Fruit fly (Drosophila melanogaster) whole organism, embryonic: ENCODE data around the gene mbm.
A peak's percentile ranks its signal among the peaks of the same experiment; 100 is the strongest.

Experiments used
- BtbVII ChIP-seq: fragments of 200-800 bp; sonication (Bioruptor generic); optimal IDR thresholded peaks from 3 replicates; lab custom pipeline; 2017; ENCODE audit warnings: missing biosample characterization, mild to moderate bottlenecking, missing genetic modification characterization
- CG10321 ChIP-seq: fragments of 200-800 bp; sonication (Bioruptor generic); IDR thresholded peaks from 2 replicates; pipeline ENCODE4 v1.3.6; 2022; ENCODE audit warnings: missing biosample characterization, missing genetic modification characterization
- CG10462 ChIP-seq: fragments of 200-800 bp; sonication (Bioruptor generic); optimal IDR thresholded peaks from 2 replicates; lab custom pipeline; 2016; ENCODE audit warnings: missing biosample characterization, missing genetic modification characterization
- CG11696 ChIP-seq: fragments of 200-800 bp; sonication (Bioruptor generic); IDR thresholded peaks from 2 replicates; pipeline ENCODE4 v1.3.6; 2022; ENCODE audit warnings: missing biosample characterization, missing genetic modification characterization
- CG12236 ChIP-seq: fragments of 200-800 bp; sonication (Bioruptor generic); optimal IDR thresholded peaks from 2 replicates; lab custom pipeline; 2016; ENCODE audit warnings: missing biosample characterization, missing genetic modification characterization
- CG12744 ChIP-seq: fragments of 200-800 bp; sonication (Bioruptor generic); optimal IDR thresholded peaks from 2 replicates; lab custom pipeline; 2016; ENCODE audit warnings: missing biosample characterization, missing genetic modification characterization
- CG12942 ChIP-seq: fragments of 200-800 bp; sonication (Bioruptor generic); optimal IDR thresholded peaks from 3 replicates; lab custom pipeline; 2016; ENCODE audit warnings: missing biosample characterization, missing genetic modification characterization
- CG14441 ChIP-seq: fragments of 200-800 bp; sonication (Bioruptor generic); IDR thresholded peaks from 2 replicates; pipeline ENCODE4 v1.3.6; 2022; ENCODE audit warnings: missing biosample characterization, missing genetic modification characterization
- CG14860 ChIP-seq: fragments of 200-800 bp; sonication (Bioruptor generic); IDR thresholded peaks from 3 replicates; pipeline ENCODE4 v1.3.6; 2022; ENCODE audit warnings: missing biosample characterization, missing genetic modification characterization; ENCODE audit not compliant: partially characterized antibody
- CG15011 ChIP-seq: fragments of 200-800 bp; sonication (Bioruptor generic); optimal IDR thresholded peaks from 3 replicates; lab custom pipeline; 2018; ENCODE audit warnings: missing biosample characterization, mild to moderate bottlenecking, missing genetic modification characterization
- CG15514 ChIP-seq: fragments of 200-800 bp; sonication (Bioruptor generic); optimal IDR thresholded peaks from 3 replicates; lab custom pipeline; 2017; ENCODE audit warnings: missing biosample characterization, missing genetic modification characterization, mild to moderate bottlenecking, moderate library complexity, missing genetic modification reagents
- CG15696 ChIP-seq: fragments of 200-800 bp; sonication (Bioruptor generic); optimal IDR thresholded peaks from 2 replicates; lab custom pipeline; 2019; ENCODE audit warnings: missing biosample characterization, mild to moderate bottlenecking, missing genetic modification characterization, moderate library complexity
- CG18764 ChIP-seq: fragments of 200-800 bp; sonication (Bioruptor generic); optimal IDR thresholded peaks from 3 replicates; lab custom pipeline; 2016; ENCODE audit warnings: missing biosample characterization, missing genetic modification characterization
- CG30431 ChIP-seq: fragments of 200-800 bp; sonication (Bioruptor generic); optimal IDR thresholded peaks from 2 replicates; lab custom pipeline; 2017; ENCODE audit warnings: missing biosample characterization, missing genetic modification characterization
- CG31224 ChIP-seq: fragments of 200-800 bp; sonication (Bioruptor generic); IDR thresholded peaks from 2 replicates; pipeline ENCODE4 v1.3.6; 2022; ENCODE audit warnings: missing biosample characterization, missing genetic modification characterization
- CG4854 ChIP-seq: fragments of 200-800 bp; sonication (Bioruptor generic); optimal IDR thresholded peaks from 2 replicates; lab custom pipeline; 2016; ENCODE audit warnings: missing biosample characterization, missing genetic modification characterization, inconsistent platforms
- CG5180 ChIP-seq: fragments of 200-800 bp; sonication (Bioruptor generic); optimal IDR thresholded peaks from 3 replicates; lab custom pipeline; 2017; ENCODE audit warnings: missing biosample characterization, missing genetic modification characterization, mild to moderate bottlenecking, moderate library complexity, missing genetic modification reagents
- CG6272 ChIP-seq: fragments of 200-800 bp; sonication (Bioruptor generic); IDR thresholded peaks from 2 replicates; pipeline ENCODE4 v1.3.6; 2022; ENCODE audit warnings: missing biosample characterization, missing genetic modification characterization
- CG7372 ChIP-seq: fragments of 200-800 bp; sonication (Bioruptor generic); IDR thresholded peaks from 2 replicates; pipeline ENCODE4 v1.3.6; 2022; ENCODE audit warnings: missing biosample characterization, missing genetic modification characterization
- CG8359 ChIP-seq: fragments of 200-800 bp; sonication (Bioruptor generic); optimal IDR thresholded peaks from 2 replicates; lab custom pipeline; 2017; ENCODE audit warnings: missing biosample characterization, mild to moderate bottlenecking, missing genetic modification characterization, borderline replicate concordance
- CG8388 ChIP-seq: fragments of 200-800 bp; sonication (Bioruptor generic); optimal IDR thresholded peaks from 2 replicates; lab custom pipeline; 2019; ENCODE audit warnings: missing biosample characterization, mild to moderate bottlenecking, missing genetic modification characterization, moderate library complexity
- CG9817 ChIP-seq: fragments of 200-800 bp; sonication (Bioruptor generic); optimal IDR thresholded peaks from 2 replicates; lab custom pipeline; 2018; ENCODE audit warnings: missing biosample characterization, mild to moderate bottlenecking, missing genetic modification characterization, moderate library complexity
- Dbx ChIP-seq: fragments of 200-800 bp; sonication (Bioruptor generic); IDR thresholded peaks from 3 replicates; pipeline ENCODE4 v1.3.6; 2022; ENCODE audit warnings: missing biosample characterization, missing genetic modification characterization
- Deaf1 ChIP-seq: fragments of 200-800 bp; optimal IDR thresholded peaks from 3 replicates; lab custom pipeline; 2019; ENCODE audit warnings: missing biosample characterization, mild to moderate bottlenecking, missing genetic modification characterization, moderate library complexity
- ERR ChIP-seq: fragments of 200-800 bp; sonication (Bioruptor generic); optimal IDR thresholded peaks from 2 replicates; lab custom pipeline; 2016; ENCODE audit warnings: missing biosample characterization, missing genetic modification characterization
- Fer2 ChIP-seq: fragments of 200-800 bp; sonication (Bioruptor generic); optimal IDR thresholded peaks from 2 replicates; lab custom pipeline; 2018; ENCODE audit warnings: missing biosample characterization, mild to moderate bottlenecking, missing genetic modification characterization, moderate library complexity
- Gsc ChIP-seq: fragments of 200-800 bp; sonication (Bioruptor generic); IDR thresholded peaks from 2 replicates; pipeline ENCODE4 v1.3.6; 2022; ENCODE audit warnings: missing biosample characterization, missing genetic modification characterization
- Gug ChIP-seq: fragments of 200-800 bp; sonication (Bioruptor generic); IDR thresholded peaks from 4 replicates; pipeline ENCODE4 v1.3.6; 2022; ENCODE audit warnings: missing biosample characterization, missing genetic modification characterization
- Hsf ChIP-seq: fragments of 200-800 bp; sonication (Bioruptor generic); optimal IDR thresholded peaks from 3 replicates; lab custom pipeline; 2016; ENCODE audit warnings: missing biosample characterization, missing genetic modification characterization
- Lpt ChIP-seq: fragments of >200 bp; optimal IDR thresholded peaks from 2 replicates; lab custom pipeline; 2018; ENCODE audit warnings: missing biosample characterization, missing genetic modification characterization
- Max ChIP-seq: fragments of 200-800 bp; sonication (Bioruptor generic); optimal IDR thresholded peaks from 2 replicates; lab custom pipeline; 2016; ENCODE audit warnings: missing biosample characterization, mild to moderate bottlenecking, missing genetic modification characterization
- Nf-YB ChIP-seq: fragments of 200-800 bp; sonication (Bioruptor generic); optimal IDR thresholded peaks from 3 replicates; lab custom pipeline; 2019; ENCODE audit warnings: missing biosample characterization, mild to moderate bottlenecking, missing genetic modification characterization, moderate library complexity
- NfI ChIP-seq: fragments of 200-800 bp; sonication (Bioruptor generic); optimal IDR thresholded peaks from 3 replicates; lab custom pipeline; 2018; ENCODE audit warnings: missing biosample characterization, mild to moderate bottlenecking, missing genetic modification characterization, moderate library complexity
- Oaz ChIP-seq: fragments of 200-800 bp; sonication (Bioruptor generic); IDR thresholded peaks from 2 replicates; pipeline ENCODE4 v1.3.6; 2022; ENCODE audit warnings: missing biosample characterization, missing genetic modification characterization
- Pdp1 ChIP-seq, 2 experiments: fragments of 200-800 bp; sonication (Bioruptor generic); optimal IDR thresholded peaks; 3 replicates each; lab custom pipeline; 2016; ENCODE audit warnings: missing biosample characterization in 2 of 2, missing genetic modification characterization in 2 of 2, mild to moderate bottlenecking in 1 of 2, moderate library complexity in 1 of 2
- Poxn ChIP-seq: fragments of 200-800 bp; sonication (Bioruptor generic); IDR thresholded peaks from 2 replicates; pipeline ENCODE4 v1.3.6; 2022; ENCODE audit warnings: missing biosample characterization, missing genetic modification characterization
- bigmax ChIP-seq: fragments of 200-800 bp; sonication (Bioruptor generic); optimal IDR thresholded peaks from 2 replicates; lab custom pipeline; 2018; ENCODE audit warnings: missing biosample characterization, mild to moderate bottlenecking, missing genetic modification characterization
- croc ChIP-seq: fragments of 200-800 bp; sonication (Bioruptor generic); conservative IDR thresholded peaks from 3 replicates; pipeline ENCODE4 v1.3.6; 2022; ENCODE audit warnings: missing biosample characterization, missing genetic modification characterization
- emc ChIP-seq: fragments of 200-800 bp; sonication (Bioruptor generic); optimal IDR thresholded peaks from 2 replicates; lab custom pipeline; 2016; ENCODE audit warnings: missing biosample characterization, missing genetic modification characterization
- en ChIP-seq: fragments of 200-800 bp; sonication (Bioruptor generic); optimal IDR thresholded peaks from 2 replicates; lab custom pipeline; 2016; ENCODE audit warnings: missing biosample characterization, missing genetic modification characterization
- esg ChIP-seq: fragments of 200-800 bp; sonication (Bioruptor generic); conservative IDR thresholded peaks from 2 replicates; pipeline ENCODE4 v1.3.6; 2022; ENCODE audit warnings: missing biosample characterization, missing genetic modification characterization
- fd64A ChIP-seq: fragments of 200-800 bp; sonication (Bioruptor generic); optimal IDR thresholded peaks from 3 replicates; lab custom pipeline; 2018; ENCODE audit warnings: missing biosample characterization, mild to moderate bottlenecking, missing genetic modification characterization
- gsb ChIP-seq: fragments of 200-800 bp; sonication (Bioruptor generic); IDR thresholded peaks from 2 replicates; pipeline ENCODE4 v1.3.6; 2022; ENCODE audit warnings: missing biosample characterization, missing genetic modification characterization
- her ChIP-seq: fragments of 200-800 bp; sonication (Bioruptor generic); optimal IDR thresholded peaks from 2 replicates; lab custom pipeline; 2016; ENCODE audit warnings: missing biosample characterization, missing genetic modification characterization
- mam ChIP-seq: fragments of 200-800 bp; sonication (Bioruptor generic); optimal IDR thresholded peaks from 3 replicates; lab custom pipeline; 2016; ENCODE audit warnings: missing biosample characterization, missing genetic modification characterization
- mld ChIP-seq: fragments of 200-800 bp; sonication (Bioruptor generic); IDR thresholded peaks from 3 replicates; pipeline ENCODE4 v1.3.6; 2022; ENCODE audit warnings: missing biosample characterization, missing genetic modification characterization; ENCODE audit not compliant: partially characterized antibody
- pum ChIP-seq: fragments of 200-800 bp; sonication (Bioruptor generic); optimal IDR thresholded peaks from 2 replicates; lab custom pipeline; 2016; ENCODE audit warnings: missing biosample characterization, missing genetic modification characterization
- sens-2 ChIP-seq: fragments of 200-800 bp; sonication (Bioruptor generic); IDR thresholded peaks from 2 replicates; pipeline ENCODE4 v1.3.6; 2022; ENCODE audit warnings: missing biosample characterization, missing genetic modification characterization
- sisA ChIP-seq: fragments of 200-800 bp; sonication (Bioruptor generic); IDR thresholded peaks from 2 replicates; pipeline ENCODE4 v1.3.6; 2022; ENCODE audit warnings: missing biosample characterization, missing genetic modification characterization
- tio ChIP-seq: fragments of 200-800 bp; sonication (Bioruptor generic); optimal IDR thresholded peaks from 2 replicates; lab custom pipeline; 2017; ENCODE audit warnings: missing biosample characterization, missing genetic modification characterization, inconsistent platforms
- wor ChIP-seq: fragments of 200-800 bp; sonication (Bioruptor generic); IDR thresholded peaks from 2 replicates; pipeline ENCODE4 v1.3.6; 2022; ENCODE audit warnings: missing biosample characterization, missing genetic modification characterization

mbm gene

DNA sequence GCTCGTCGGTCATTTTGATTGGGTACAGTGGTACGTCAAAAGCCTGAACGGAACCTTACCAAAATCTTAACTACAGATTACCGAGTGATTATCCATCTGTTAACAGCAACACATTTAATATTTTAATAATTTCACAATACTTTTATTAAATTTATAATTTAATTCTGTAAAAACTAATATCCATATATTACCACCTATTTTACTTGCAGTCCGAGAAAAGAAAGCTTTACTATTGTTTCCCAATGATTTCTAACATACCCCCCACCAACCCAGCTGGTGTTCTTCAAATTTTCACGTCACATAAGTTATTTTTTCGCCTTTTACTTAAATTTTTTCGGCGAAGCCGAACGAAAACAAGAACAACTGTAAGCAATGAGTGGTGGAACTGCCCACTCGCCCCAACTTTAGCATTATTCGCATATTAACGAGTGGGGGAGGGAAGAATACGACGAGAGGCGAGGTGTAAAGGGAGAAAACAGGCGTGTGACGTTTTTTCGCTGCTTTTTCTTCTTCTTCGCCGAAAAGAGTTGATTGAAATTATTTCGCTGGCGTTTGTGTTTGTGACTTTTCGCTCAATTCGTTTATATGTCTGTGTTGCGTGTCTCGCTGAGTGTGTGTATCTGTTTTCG is 25.6 kb downstream of the mbm start (continued):
- TF ChIP-seq mld (GFP tag; lab: Robert Waterston, UW): no peak
- no peak for TF ChIP-seq Oaz
- no peak for TF ChIP-seq CG15514 (GFP tag; lab: Kevin White, UChicago)
- TF ChIP-seq CG31224 (GFP tag; lab: Robert Waterston, UW): 0 out of 2 replicates have a peak, but pooled peaks have one; percentile 10
- no peak for TF ChIP-seq CG10321 (GFP tag; lab: Robert Waterston, UW)
- TF ChIP-seq CG12744: no peak
- no peak for TF ChIP-seq Poxn (GFP tag; lab: Robert Waterston, UW)
- peak; percentile 16 for TF ChIP-seq CG5180 (GFP tag; lab: Kevin White, UChicago)
- TF ChIP-seq emc (GFP tag; lab: Kevin White, UChicago): no peak
- TF ChIP-seq CG14860 (GFP tag; lab: Robert Waterston, UW): no peak
- peak; percentile 75 for TF ChIP-seq BtbVII (GFP tag; lab: Kevin White, UChicago)
- no peak for TF ChIP-seq CG30431 (GFP tag; lab: Kevin White, UChicago)
- TF ChIP-seq her (GFP tag; lab: Kevin White, UChicago): no peak
- TF ChIP-seq croc (GFP tag; lab: Robert Waterston, UW): no peak
- TF ChIP-seq CG9817 (tag; lab: Kevin White, UChicago): peak; percentile 38
- peak; percentile 33 for TF ChIP-seq tio (GFP tag; lab: Kevin White, UChicago)
- TF ChIP-seq Nf-YB (GFP tag; lab: Kevin White, UChicago): peak; percentile 51
- no peak for TF ChIP-seq Pdp1 (GFP tag; optimal IDR thresholded peaks at IDR 0.05; lab: Kevin White, UChicago)
- no peak for TF ChIP-seq CG8359 (GFP tag; lab: Kevin White, UChicago)
- TF ChIP-seq CG11696 (GFP tag; lab: Robert Waterston, UW): no peak
- no peak for TF ChIP-seq Hsf
- TF ChIP-seq CG12942 (GFP tag; lab: Kevin White, UChicago): peak; percentile 20
- TF ChIP-seq CG10462 (GFP tag; lab: Kevin White, UChicago): no peak
- TF ChIP-seq Deaf1 (tag; lab: Kevin White, UChicago): peak; percentile 45
- TF ChIP-seq en (GFP tag; lab: Kevin White, UChicago): no peak
- TF ChIP-seq pum: no peak
- peak; percentile 53 for TF ChIP-seq CG15011 (GFP tag; lab: Kevin White, UChicago)
- TF ChIP-seq CG15696: peak; percentile 15
- peak; percentile 8; the same call in 2 of the 4 replicates for TF ChIP-seq Gug (GFP tag; lab: Robert Waterston, UW)
- TF ChIP-seq Fer2 (tag; lab: Kevin White, UChicago): no peak
- TF ChIP-seq mam (GFP tag; lab: Kevin White, UChicago): peak; percentile 33
- peak; percentile 29 for TF ChIP-seq CG8388 (GFP tag; lab: Kevin White, UChicago)
- TF ChIP-seq CG6272 (GFP tag; lab: Robert Waterston, UW): no peak
- no peak for TF ChIP-seq Max (GFP tag; lab: Kevin White, UChicago)
- TF ChIP-seq CG12236: no peak
- peak; percentile 37 for TF ChIP-seq esg (GFP tag; lab: Robert Waterston, UW)
- no peak for TF ChIP-seq CG4854 (GFP tag; lab: Kevin White, UChicago)
- no peak for TF ChIP-seq CG18764 (GFP tag; lab: Kevin White, UChicago)
- TF ChIP-seq gsb (GFP tag; lab: Robert Waterston, UW): no peak
- no peak for TF ChIP-seq bigmax (GFP tag; lab: Kevin White, UChicago)
- TF ChIP-seq ERR: no peak
- peak; percentile 58 for TF ChIP-seq NfI
- TF ChIP-seq Dbx: no peak
- 0 out of 2 replicates have a peak, but pooled peaks have one; percentile 38 for TF ChIP-seq CG14441
- TF ChIP-seq CG7372 (GFP tag; lab: Robert Waterston, UW): no peak
- TF ChIP-seq sens-2: no peak
- no peak for TF ChIP-seq Gsc (GFP tag; lab: Robert Waterston, UW)
- 0 out of 2 replicates have a peak, but pooled peaks have one; percentile 12 for TF ChIP-seq sisA
- no peak for TF ChIP-seq fd64A (GFP tag; lab: Kevin White, UChicago)
- TF ChIP-seq wor: no peak
- TF ChIP-seq Lpt (GFP tag; lab: Kevin White, UChicago): no peak
